Worm (Caenorhabditis elegans) whole organism, L2 larva: ENCODE results near the gene ttr-35.

Experiments
- ZK546.5 ChIP-seq: sonication (generic microtip); optimal IDR thresholded peaks from 2 replicates; lab custom pipeline; 2017; ENCODE audit warnings: missing biosample characterization, missing genetic modification characterization
- aly-2 ChIP-seq: fragments of 150-350 bp; optimal IDR thresholded peaks from 2 replicates; lab custom pipeline; 2014; ENCODE audit warnings: missing biosample characterization, missing genetic modification characterization
- ama-1 ChIP-seq: fragments of 150-350 bp; optimal IDR thresholded peaks from 2 replicates; lab custom pipeline; 2018; ENCODE audit warnings: inconsistent platforms
- blmp-1 ChIP-seq: sonication (generic microtip); optimal IDR thresholded peaks from 2 replicates; lab custom pipeline; 2017; ENCODE audit warnings: missing genetic modification characterization, mild to moderate bottlenecking, missing compliant biosample characterization, antibody characterized with exemption, moderate library complexity; ENCODE audit not compliant: insufficient read depth
- dmd-4 ChIP-seq: sonication (generic microtip); optimal IDR thresholded peaks from 2 replicates; lab custom pipeline; 2017; ENCODE audit warnings: missing biosample characterization, missing genetic modification characterization
- elt-3 ChIP-seq: sonication (generic microtip); optimal IDR thresholded peaks from 2 replicates; lab custom pipeline; 2017; ENCODE audit warnings: missing biosample characterization, missing genetic modification characterization
- fos-1 ChIP-seq: fragments of 150-350 bp; optimal IDR thresholded peaks from 2 replicates; lab custom pipeline; 2014; ENCODE audit warnings: missing biosample characterization, missing genetic modification characterization
- lin-39 ChIP-seq: fragments of 150-350 bp; optimal IDR thresholded peaks from 2 replicates; lab custom pipeline; 2014; ENCODE audit warnings: missing biosample characterization, missing genetic modification reagents, missing genetic modification characterization
- lsy-2 ChIP-seq, 2 experiments: fragments of 150-350 bp in 1 of 2; sonication (generic microtip) in 1 of 2; optimal IDR thresholded peaks; 2 replicates each; lab custom pipeline; 2014 to 2017; ENCODE audit warnings: missing biosample characterization in 2 of 2, missing genetic modification characterization in 2 of 2
- nhr-11 ChIP-seq: fragments of 150-350 bp; optimal IDR thresholded peaks from 2 replicates; lab custom pipeline; 2014; ENCODE audit warnings: missing biosample characterization, missing genetic modification characterization
- snpc-4 ChIP-seq: fragments of 150-350 bp; optimal IDR thresholded peaks from 2 replicates; lab custom pipeline; 2014; ENCODE audit warnings: missing biosample characterization, missing genetic modification characterization
- ztf-11 ChIP-seq: sonication (generic microtip); optimal IDR thresholded peaks from 2 replicates; lab custom pipeline; 2017; ENCODE audit warnings: missing biosample characterization, missing genetic modification characterization

DNA sequence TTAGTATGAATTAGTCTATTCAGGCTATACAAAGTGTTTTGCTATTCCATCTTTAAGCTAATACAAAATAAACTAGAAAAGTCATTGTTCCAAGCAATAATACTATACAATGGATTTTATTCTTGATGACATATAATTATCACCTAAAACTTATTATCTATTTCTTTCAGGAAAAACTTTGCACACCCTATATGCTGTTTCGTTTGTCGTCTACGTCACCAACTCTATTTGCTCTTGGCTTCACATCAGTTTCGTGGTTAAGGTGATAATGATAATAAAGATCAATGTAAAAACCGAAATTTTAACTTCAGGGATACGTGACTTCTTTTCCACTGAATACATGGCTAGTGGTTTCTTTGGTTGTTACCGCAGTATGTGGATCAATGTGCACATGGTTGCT lies 49.6 kb upstream of the ttr-35 start:
- no peak for TF ChIP-seq ZK546.5 (tag; lab: Kevin White, UChicago)
- no peak for TF ChIP-seq snpc-4 (tag; lab: Kevin White, UChicago)
- TF ChIP-seq lsy-2 (tag; optimal IDR thresholded peaks at IDR 0.05; lab: Kevin White, UChicago) = no peak
- TF ChIP-seq elt-3 (tag; lab: Kevin White, UChicago) = no peak
- peak; percentile 55 for TF ChIP-seq fos-1 (tag; lab: Kevin White, UChicago)
- no peak for TF ChIP-seq dmd-4
- no peak for TF ChIP-seq ama-1
- TF ChIP-seq ztf-11 (tag; lab: Kevin White, UChicago) = no peak
- TF ChIP-seq nhr-11 = no peak
- no peak for TF ChIP-seq aly-2
- no peak for TF ChIP-seq lin-39 (tag; lab: Kevin White, UChicago)
- TF ChIP-seq blmp-1 = no peak
